Fruit fly (Drosophila melanogaster) whole organism, pupa: ENCODE data around the gene CG43175.

ENCODE experiments used
- CG10348 ChIP-seq: fragments of 200-800 bp; sonication (Bioruptor generic); IDR thresholded peaks from 2 replicates; pipeline ENCODE4 v1.3.6; 2022; ENCODE audit warnings: missing biosample characterization, missing genetic modification characterization
- EcR ChIP-seq: fragments of 200-800 bp; sonication (Bioruptor generic); optimal IDR thresholded peaks from 3 replicates; lab custom pipeline; 2019; ENCODE audit warnings: missing biosample characterization, missing genetic modification characterization, mild to moderate bottlenecking, moderate library complexity, missing genetic modification reagents

dm6 chr3R:17622062-17622766 lies 8.3 kb upstream of the CG43175 start, which contains the start of gene CG14323:
- TF ChIP-seq CG10348 (GFP tag; lab: Robert Waterston, UW) (no peak), EcR (GFP tag; lab: Kevin White, UChicago) (no peak)
